Worm (Caenorhabditis elegans) whole organism, midembryonic: ENCODE data around the gene srh-99.

Experiments
- T22C8.4 ChIP-seq: fragments of 200-800 bp; sonication (Bioruptor generic); IDR thresholded peaks from 2 replicates; pipeline ENCODE4 v1.3.6; 2022; ENCODE audit warnings: missing genetic modification characterization, missing compliant biosample characterization
- cog-1 ChIP-seq: sonication (generic microtip); optimal IDR thresholded peaks from 2 replicates; lab custom pipeline; 2016; ENCODE audit warnings: missing genetic modification characterization, missing compliant biosample characterization
- flt-1 ChIP-seq: fragments of 200-800 bp; sonication (Bioruptor generic); IDR thresholded peaks from 2 replicates; pipeline ENCODE4 v1.3.6; 2022; ENCODE audit warnings: missing genetic modification characterization, missing compliant biosample characterization
- klf-2 ChIP-seq: fragments of 200-800 bp; sonication (Bioruptor generic); conservative IDR thresholded peaks from 2 replicates; pipeline ENCODE4 v1.3.6; 2022; ENCODE audit warnings: missing genetic modification reagents, missing genetic modification characterization, missing compliant biosample characterization
- med-1 ChIP-seq: sonication (generic microtip); optimal IDR thresholded peaks from 2 replicates; lab custom pipeline; 2017; ENCODE audit warnings: missing genetic modification characterization, mild to moderate bottlenecking, missing compliant biosample characterization, antibody characterized with exemption, missing genetic modification reagents; ENCODE audit not compliant: insufficient read depth
- ref-1 ChIP-seq: fragments of 200-800 bp; sonication (Bioruptor generic); conservative IDR thresholded peaks from 2 replicates; pipeline ENCODE4 v1.3.6; 2022; ENCODE audit warnings: missing genetic modification reagents, missing genetic modification characterization, missing compliant biosample characterization
- tab-1 ChIP-seq: fragments of 200-800 bp; sonication (Bioruptor generic); IDR thresholded peaks from 2 replicates; pipeline ENCODE4 v1.3.6; 2022; ENCODE audit warnings: missing genetic modification characterization, missing compliant biosample characterization
- ztf-23 ChIP-seq: fragments of 200-800 bp; sonication (Bioruptor generic); IDR thresholded peaks from 2 replicates; pipeline ENCODE4 v1.3.6; 2022; ENCODE audit warnings: missing genetic modification reagents, missing genetic modification characterization, missing compliant biosample characterization
- ztf-29 ChIP-seq: fragments of 200-800 bp; sonication (Bioruptor generic); IDR thresholded peaks from 2 replicates; pipeline ENCODE4 v1.3.6; 2022; ENCODE audit warnings: missing genetic modification reagents, missing genetic modification characterization, missing compliant biosample characterization

srh-99 gene

DNA sequence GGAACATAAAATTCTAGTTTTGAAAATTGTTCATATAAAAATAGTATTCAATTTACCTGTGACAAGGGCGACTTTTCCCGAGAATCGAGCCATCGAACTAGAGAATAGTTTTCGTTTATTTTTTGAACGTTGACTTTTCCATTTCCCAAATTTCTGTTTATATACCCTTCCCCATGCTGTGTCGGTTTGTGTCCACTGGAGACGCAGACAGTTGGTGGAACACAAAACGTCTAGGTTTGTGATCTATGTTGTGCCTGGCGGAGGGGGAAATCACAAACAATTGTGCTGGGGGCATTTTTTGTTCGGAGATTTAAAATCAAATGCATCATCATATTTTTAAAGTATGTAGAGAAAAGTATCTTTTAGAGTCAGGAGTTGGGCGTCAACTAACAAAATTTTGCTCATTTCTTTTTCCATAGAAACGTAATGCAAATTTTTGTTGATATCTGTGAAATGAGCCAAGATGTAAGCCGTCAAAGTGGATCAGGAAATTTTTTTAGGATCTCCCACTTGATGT is 27.4 kb upstream of the srh-99 start, which contains the start of gene nta-1:
Gene nta-1 (minus strand): TSS at position 131 of the 517 bp plus-strand sequence.
- TF ChIP-seq ztf-23 (GFP tag; lab: Robert Waterston, UW): no peak
- TF ChIP-seq ref-1: no peak
- TF ChIP-seq cog-1: no peak
- TF ChIP-seq T22C8.4 (GFP tag; lab: Robert Waterston, UW): no peak
- no peak for TF ChIP-seq ztf-29
- TF ChIP-seq med-1 (GFP tag; lab: Kevin White, UChicago): no peak

- TF ChIP-seq med-1 (GFP tag; lab: Kevin White, UChicago): no peak
- TF ChIP-seq T22C8.4 (GFP tag; lab: Robert Waterston, UW): no peak
Observed at ce11 chrII:3741584-3741983, 25.2 kb upstream of the srh-99 start, which contains the start of gene F12E12.1. TSS of gene F12E12.1 (plus strand) at chrII:3741884.

- no peak for TF ChIP-seq flt-1 (GFP tag; lab: Robert Waterston, UW)
- no peak for TF ChIP-seq ztf-29
- no peak for TF ChIP-seq T22C8.4 (GFP tag; lab: Robert Waterston, UW)
- TF ChIP-seq tab-1 (GFP tag; lab: Robert Waterston, UW): no peak
- TF ChIP-seq ztf-23 (GFP tag; lab: Robert Waterston, UW): no peak
- no peak for TF ChIP-seq med-1 (GFP tag; lab: Kevin White, UChicago)
- no peak for TF ChIP-seq ref-1
- no peak for TF ChIP-seq klf-2
- TF ChIP-seq cog-1: no peak
Observed at ce11 chrII:3739647-3740046, 23.3 kb upstream of the srh-99 start, which contains the start of gene F12E12.2. TSS of gene F12E12.2 (plus strand) at chrII:3739947.

DNA sequence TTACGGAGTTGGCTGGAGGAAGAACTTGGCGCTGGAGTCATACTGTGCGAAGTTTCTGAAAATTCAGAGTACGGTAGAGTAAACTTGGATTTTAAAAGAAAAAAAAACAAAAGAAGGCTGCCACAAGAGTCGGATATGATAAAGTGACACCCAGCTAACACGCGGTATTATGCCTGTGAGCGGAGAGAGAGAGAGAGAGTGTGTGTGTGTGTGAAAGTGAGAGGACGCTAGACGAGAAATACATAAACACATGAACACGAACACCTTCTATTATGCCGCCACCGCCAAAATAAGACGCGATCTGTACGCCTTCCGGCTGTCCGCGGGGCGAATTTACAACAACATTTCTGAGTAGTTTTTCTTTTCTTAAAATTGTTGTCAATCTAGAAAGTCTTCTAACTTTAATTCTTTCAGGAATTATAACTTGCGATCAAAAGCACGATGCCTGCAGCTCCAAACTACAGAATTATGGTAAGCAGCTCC is 20.6 kb upstream of the srh-99 start, which contains the start of gene F12E12.6:
Gene F12E12.6 (minus strand): TSS at position 51 of the 483 bp plus-strand sequence.
- no peak for TF ChIP-seq cog-1
- no peak for TF ChIP-seq ztf-29
- no peak for TF ChIP-seq flt-1 (GFP tag; lab: Robert Waterston, UW)
- no peak for TF ChIP-seq ref-1
- no peak for TF ChIP-seq ztf-23 (GFP tag; lab: Robert Waterston, UW)

DNA sequence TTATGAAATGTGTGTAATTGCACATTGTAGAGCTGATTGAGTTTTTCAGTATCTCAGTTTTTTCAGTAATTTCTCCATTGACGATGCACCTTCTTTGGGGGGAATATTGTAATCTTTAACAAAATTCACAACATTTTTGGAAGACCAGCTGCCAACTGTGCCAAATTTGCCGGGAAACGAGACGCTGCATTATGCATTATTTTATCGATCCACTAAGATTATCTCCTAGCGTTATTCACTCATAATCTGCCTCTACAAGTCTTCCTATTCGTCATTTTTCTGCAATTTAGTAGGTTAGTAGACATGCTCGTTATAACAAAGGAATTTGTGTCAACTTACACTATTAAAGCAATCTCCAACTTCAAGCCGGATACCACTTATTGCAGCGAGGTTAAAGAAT is 15.4 kb upstream of the srh-99 start, which contains the start of the genes sdz-12 and bath-31:
Gene sdz-12 (minus strand): TSS at position 101 of the 400 bp plus-strand sequence.
Gene bath-31 (plus strand): TSS at position 251 of the 400 bp plus-strand sequence.
- TF ChIP-seq tab-1 (GFP tag; lab: Robert Waterston, UW): no peak

- TF ChIP-seq flt-1 (GFP tag; lab: Robert Waterston, UW) (no peak), ztf-23 (GFP tag; lab: Robert Waterston, UW) (no peak), ref-1 (no peak)
Observed at ce11 chrII:3727996-3728395, 11.6 kb upstream of the srh-99 start, which contains the start of gene C46E10.8. TSS of gene C46E10.8 (minus strand) at chrII:3728096.

DNA sequence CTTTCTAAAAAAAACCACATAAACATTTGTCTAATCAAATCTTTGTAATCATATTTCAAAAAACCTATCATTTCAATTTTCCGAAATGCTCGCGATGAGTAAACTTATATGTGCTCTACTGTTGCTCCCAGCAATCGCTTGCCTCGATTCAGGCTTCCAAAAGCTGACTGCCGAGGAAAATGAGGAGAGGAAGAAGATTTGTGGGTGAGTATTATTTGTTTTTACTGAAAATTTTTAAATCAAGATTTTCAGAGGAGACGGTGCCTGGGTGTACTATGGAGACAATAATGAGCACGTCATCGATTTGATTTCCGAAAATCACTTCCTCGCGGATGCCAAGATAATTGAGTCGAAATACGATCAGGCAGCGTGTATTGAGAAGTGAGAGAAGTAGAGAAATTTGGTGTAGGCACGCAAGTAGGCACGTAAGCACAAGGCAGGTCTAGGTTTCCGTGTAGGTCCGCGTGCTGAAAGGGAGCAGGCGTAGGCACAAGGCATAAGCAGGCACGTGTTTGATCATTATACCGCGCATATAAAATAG is 7.9 kb upstream of the srh-99 start, which contains the start of gene C46E10.1:
Gene C46E10.1 (plus strand): TSS at position 51 of the 541 bp plus-strand sequence.
- TF ChIP-seq klf-2 (no peak), flt-1 (GFP tag; lab: Robert Waterston, UW) (no peak), tab-1 (GFP tag; lab: Robert Waterston, UW) (no peak), ztf-29 (no peak), med-1 (GFP tag; lab: Kevin White, UChicago) (no peak), cog-1 (no peak), T22C8.4 (GFP tag; lab: Robert Waterston, UW) (no peak), ztf-23 (GFP tag; lab: Robert Waterston, UW) (no peak), ref-1 (no peak)

ce11 chrII:3721016-3721415 is 4.7 kb upstream of the srh-99 start, which contains the start of gene C46E10.3:
TSS of gene C46E10.3 (plus strand) at chrII:3721316.
- TF ChIP-seq ztf-29: no peak
- TF ChIP-seq flt-1 (GFP tag; lab: Robert Waterston, UW): no peak
- TF ChIP-seq T22C8.4 (GFP tag; lab: Robert Waterston, UW): no peak
- no peak for TF ChIP-seq klf-2
- no peak for TF ChIP-seq ztf-23 (GFP tag; lab: Robert Waterston, UW)
- no peak for TF ChIP-seq tab-1 (GFP tag; lab: Robert Waterston, UW)
- no peak for TF ChIP-seq cog-1
- no peak for TF ChIP-seq med-1 (GFP tag; lab: Kevin White, UChicago)
- no peak for TF ChIP-seq ref-1

DNA sequence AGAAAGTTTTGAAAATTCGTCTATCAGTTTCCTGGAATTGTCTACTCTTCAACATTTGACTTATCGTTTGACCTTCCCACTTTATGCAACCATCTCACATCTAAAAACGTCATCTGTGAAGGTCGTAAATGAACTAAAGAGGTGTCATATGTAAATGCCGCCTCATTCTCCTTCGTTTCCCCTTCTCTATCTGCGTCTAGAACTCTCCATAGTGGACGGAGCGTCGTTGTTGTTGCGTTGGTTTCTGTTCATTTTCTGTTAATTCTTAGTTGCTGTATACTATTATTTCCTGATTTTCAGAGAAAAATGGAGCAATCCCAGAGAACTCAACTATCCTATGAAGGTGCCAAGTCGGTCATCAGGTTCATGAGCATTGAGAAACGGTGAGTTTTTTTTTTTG is 606 bp upstream of the srh-99 start, which contains the start of gene fbxc-52:
Gene fbxc-52 (plus strand): TSS at position 301 of the 400 bp plus-strand sequence.
- TF ChIP-seq ztf-29: no peak
- no peak for TF ChIP-seq cog-1
- TF ChIP-seq T22C8.4 (GFP tag; lab: Robert Waterston, UW): no peak
- no peak for TF ChIP-seq ztf-23 (GFP tag; lab: Robert Waterston, UW)
- no peak for TF ChIP-seq flt-1 (GFP tag; lab: Robert Waterston, UW)
- TF ChIP-seq klf-2: no peak

DNA sequence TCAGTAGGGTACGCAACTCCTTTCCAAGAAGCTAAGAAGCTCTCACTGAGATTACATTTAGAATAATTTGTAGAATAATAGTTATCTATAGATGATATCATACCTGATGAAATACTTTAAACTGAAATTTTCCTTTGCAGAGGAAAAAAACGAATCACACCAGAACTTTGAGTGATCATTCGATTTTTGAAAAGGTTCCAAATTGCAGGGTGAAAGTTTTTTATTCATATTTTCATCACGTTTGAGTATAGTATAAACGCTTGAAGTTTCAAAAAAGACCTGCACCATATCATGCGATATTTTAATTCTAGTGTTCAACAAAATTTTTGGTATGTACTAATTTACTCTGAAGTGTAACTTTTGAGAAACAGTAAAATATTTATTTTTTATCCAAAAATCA is 1.8 kb downstream of the srh-99 start, which contains the start of gene srh-100:
Gene srh-100 (minus strand): TSS at position 101 of the 400 bp plus-strand sequence.
- TF ChIP-seq med-1 (GFP tag; lab: Kevin White, UChicago) (no peak), ztf-23 (GFP tag; lab: Robert Waterston, UW) (no peak), ztf-29 (no peak), klf-2 (no peak), ref-1 (no peak), flt-1 (GFP tag; lab: Robert Waterston, UW) (no peak), cog-1 (no peak), T22C8.4 (GFP tag; lab: Robert Waterston, UW) (no peak), tab-1 (GFP tag; lab: Robert Waterston, UW) (no peak)
